Fruit fly (Drosophila melanogaster): ENCODE results near the gene Ziz.

The Ziz gene

DNA sequence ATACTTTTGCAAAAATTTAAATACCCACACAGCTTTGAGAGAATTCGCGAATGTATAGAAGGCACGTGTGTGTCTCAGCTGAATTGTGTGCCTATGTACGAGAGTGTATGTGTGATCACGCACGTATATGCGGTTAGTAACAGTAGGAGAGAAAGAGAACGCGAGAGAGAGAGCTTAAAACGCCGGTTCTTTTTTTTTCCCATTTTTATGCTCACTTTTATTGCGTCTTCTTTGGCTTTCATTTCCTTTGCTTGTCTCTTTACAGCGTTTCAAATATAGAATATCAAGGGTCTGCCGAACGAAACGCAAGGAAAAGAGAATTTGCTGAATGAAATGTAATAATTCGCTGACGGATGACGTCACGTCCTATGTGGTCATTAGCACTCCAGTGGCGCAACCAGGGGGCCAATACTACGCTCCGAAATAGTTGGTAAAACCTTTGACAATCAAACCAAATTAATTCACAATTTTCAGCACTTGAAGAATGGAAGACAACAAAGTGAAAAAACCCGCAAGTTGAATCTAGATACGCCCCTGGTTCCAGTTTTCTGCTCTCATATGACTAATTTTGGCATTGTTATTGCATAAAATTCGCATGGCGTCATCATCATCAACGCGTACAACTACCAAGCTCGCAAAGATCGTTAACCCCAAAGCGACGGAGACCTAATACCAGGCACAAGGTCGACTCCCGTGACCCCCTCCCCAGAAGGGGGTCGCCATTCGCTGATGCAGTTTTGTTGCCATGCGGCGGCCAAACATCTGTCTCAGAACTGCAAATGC, 71.0 kb downstream of the Ziz start (continued):
- TF ChIP-seq ind (GFP tag; optimal IDR thresholded peaks at IDR 0.05) (peak; percentile 58), rib (GFP tag; IDR thresholded peaks at IDR 0.05) (peak; percentile 75), nerfin-1 (tag; optimal IDR thresholded peaks at IDR 0.05) (no peak), CG17912 (GFP tag; optimal IDR thresholded peaks at IDR 0.05) (no peak), CG16863 (GFP tag; optimal IDR thresholded peaks at IDR 0.05) (peak; percentile 6), vfl (GFP tag; optimal IDR thresholded peaks at IDR 0.05) (peak; percentile 77), Sry-β (GFP tag; optimal IDR thresholded peaks at IDR 0.05) (no peak), MTF-1 (GFP tag; optimal IDR thresholded peaks at IDR 0.05; ENCODE audit: borderline replicate concordance) (peak; percentile 5), Dip3 (GFP tag; optimal IDR thresholded peaks at IDR 0.05) (peak; percentile 73), sima (GFP tag; optimal IDR thresholded peaks at IDR 0.05) (no peak), Atf-2 (GFP tag; optimal IDR thresholded peaks at IDR 0.05) (peak; percentile 19), sisA (GFP tag; IDR thresholded peaks at IDR 0.05) (peak; percentile 51), CG12659 (GFP tag; optimal IDR thresholded peaks at IDR 0.05) (peak; percentile 22), CG17385 (GFP tag; optimal IDR thresholded peaks at IDR 0.05) (peak; percentile 8), CG14050 (GFP tag; IDR thresholded peaks at IDR 0.05) (peak; percentile 21; the same call in 1 of the 3 replicates), CG12236 (GFP tag; optimal IDR thresholded peaks at IDR 0.05) (no peak), usp (GFP tag; optimal IDR thresholded peaks at IDR 0.05) (no peak), CG14710 (tag; optimal IDR thresholded peaks at IDR 0.05) (no peak), pita (GFP tag; optimal IDR thresholded peaks at IDR 0.05) (no peak), CG5180 (GFP tag; optimal IDR thresholded peaks at IDR 0.05) (no peak), sens (GFP tag) (peak; percentile 26), CG9727 (GFP tag; optimal IDR thresholded peaks at IDR 0.05) (peak; percentile 73), gt (GFP tag; IDR thresholded peaks at IDR 0.05) (no peak), sug (tag; optimal IDR thresholded peaks at IDR 0.05) (peak; percentile 42), CG9932 (GFP tag; IDR thresholded peaks at IDR 0.05) (peak; percentile 94), Dip2 (GFP tag; IDR thresholded peaks at IDR 0.05) (no peak), CG18476 (GFP tag; optimal IDR thresholded peaks at IDR 0.05) (no peak), ftz-f1 (GFP tag; optimal IDR thresholded peaks at IDR 0.05) (peak; percentile 50), ewg (GFP tag; optimal IDR thresholded peaks at IDR 0.05) (no peak), CG2875 (GFP tag; optimal IDR thresholded peaks at IDR 0.05) (no peak), zen2 (GFP tag; IDR thresholded peaks at IDR 0.05; ENCODE audit: partially characterized antibody) (no peak), Oaz (GFP tag; IDR thresholded peaks at IDR 0.05) (no peak), CG10267 (tag; optimal IDR thresholded peaks at IDR 0.05) (no peak), dati (GFP tag; IDR thresholded peaks at IDR 0.05) (peak; percentile 33; the same call in 1 of the 2 replicates), bcd (GFP tag; optimal IDR thresholded peaks at IDR 0.05) (peak; percentile 64), Max (GFP tag; optimal IDR thresholded peaks at IDR 0.05) (peak; percentile 19), Taf1 (GFP tag; IDR thresholded peaks at IDR 0.05) (peak; percentile 83), Hr39 (optimal IDR thresholded peaks at IDR 0.05) (no peak), croc (GFP tag; conservative IDR thresholded peaks at IDR 0.05) (no peak), jigr1 (GFP tag; IDR thresholded peaks at IDR 0.05) (no peak), CG1603 (tag; optimal IDR thresholded peaks at IDR 0.05) (peak; percentile 19), CG34422 (GFP tag; IDR thresholded peaks at IDR 0.05) (peak; percentile 47; the same call in 1 of the 3 replicates), pfk (GFP tag; optimal IDR thresholded peaks at IDR 0.05) (no peak), trh (GFP tag; optimal IDR thresholded peaks at IDR 0.05) (no peak), CG9609 (GFP tag; optimal IDR thresholded peaks at IDR 0.05) (peak; percentile 52), HmgZ (tag; optimal IDR thresholded peaks at IDR 0.05) (peak; percentile 64), crol (GFP tag; IDR thresholded peaks at IDR 0.05) (0 out of 2 replicates have a peak, but pooled peaks have one; percentile 18), fru (optimal IDR thresholded peaks at IDR 0.05) (no peak), mam (GFP tag; optimal IDR thresholded peaks at IDR 0.05) (peak; percentile 90), Six4 (GFP tag; optimal IDR thresholded peaks at IDR 0.05) (no peak), CG2678 (tag; optimal IDR thresholded peaks at IDR 0.05) (peak; percentile 68)

Measured in whole organism, embryonic.